Worm (Caenorhabditis elegans) whole organism, young adult: ENCODE results near the gene ZK512.2.
A peak's percentile ranks its signal among the peaks of the same experiment; 100 is the strongest.

Experiments
- B0261.1 ChIP-seq: sonication (generic microtip); optimal IDR thresholded peaks from 2 replicates; lab custom pipeline; 2016; ENCODE audit warnings: mild to moderate bottlenecking, missing genetic modification characterization, moderate library complexity, missing compliant biosample characterization
- B0336.3 ChIP-seq: fragments of 200-800 bp; sonication (Bioruptor generic); IDR thresholded peaks from 2 replicates; pipeline ENCODE4 v1.3.6; 2022; ENCODE audit warnings: missing genetic modification characterization, missing compliant biosample characterization
- F52B5.7 ChIP-seq: sonication (generic microtip); optimal IDR thresholded peaks from 2 replicates; lab custom pipeline; 2016; ENCODE audit warnings: mild to moderate bottlenecking, missing genetic modification characterization, missing compliant biosample characterization
- F57C9.4 ChIP-seq: sonication (generic microtip); optimal IDR thresholded peaks from 2 replicates; lab custom pipeline; 2017; ENCODE audit warnings: mild to moderate bottlenecking, missing genetic modification characterization, missing compliant biosample characterization
- K11D2.4 ChIP-seq: fragments of 200-800 bp; sonication (Bioruptor generic); IDR thresholded peaks from 2 replicates; pipeline ENCODE4 v1.3.6; 2022; ENCODE audit warnings: missing genetic modification reagents, missing genetic modification characterization, missing compliant biosample characterization
- K12H6.12 ChIP-seq: fragments of 200-800 bp; sonication (Bioruptor generic); optimal IDR thresholded peaks from 2 replicates; lab custom pipeline; 2018; ENCODE audit warnings: mild to moderate bottlenecking, missing genetic modification characterization, missing compliant biosample characterization
- T26A5.8 ChIP-seq: sonication (generic microtip); optimal IDR thresholded peaks from 2 replicates; lab custom pipeline; 2016; ENCODE audit warnings: missing genetic modification characterization, missing compliant biosample characterization
- aptf-2 ChIP-seq: fragments of 200-800 bp; sonication (Bioruptor generic); conservative IDR thresholded peaks from 2 replicates; pipeline ENCODE4 v1.3.6; 2022; ENCODE audit warnings: missing genetic modification reagents, missing genetic modification characterization, missing compliant biosample characterization
- atf-7 ChIP-seq: sonication (generic microtip); optimal IDR thresholded peaks from 2 replicates; lab custom pipeline; 2017; ENCODE audit warnings: mild to moderate bottlenecking, missing genetic modification characterization, missing compliant biosample characterization
- bed-2 ChIP-seq: fragments of 200-800 bp; sonication (Bioruptor generic); IDR thresholded peaks from 2 replicates; pipeline ENCODE4 v1.3.6; 2022; ENCODE audit warnings: missing genetic modification reagents, missing genetic modification characterization, missing compliant biosample characterization
- ccch-3 ChIP-seq: fragments of 200-800 bp; sonication (Bioruptor generic); optimal IDR thresholded peaks from 2 replicates; lab custom pipeline; 2018; ENCODE audit warnings: mild to moderate bottlenecking, missing genetic modification characterization, missing compliant biosample characterization
- cebp-1 ChIP-seq, 2 experiments: fragments of 200-800 bp in 1 of 2; sonication (Bioruptor generic) in 1 of 2; sonication (generic microtip) in 1 of 2; IDR thresholded peaks in 1 of 2; optimal IDR thresholded peaks in 1 of 2; 2 replicates each; pipeline versions ENCODE4 v1.3.6 to Lab custom; 2017 to 2022; ENCODE audit warnings: missing compliant biosample characterization in 2 of 2, missing genetic modification characterization in 2 of 2, mild to moderate bottlenecking in 1 of 2, missing genetic modification reagents in 1 of 2, moderate library complexity in 1 of 2
- ceh-100 ChIP-seq: fragments of 200-800 bp; sonication (Bioruptor generic); IDR thresholded peaks from 2 replicates; pipeline ENCODE4 v1.3.6; 2022; ENCODE audit warnings: missing genetic modification reagents, missing genetic modification characterization, missing compliant biosample characterization
- ceh-40 ChIP-seq: fragments of 200-800 bp; sonication (Bioruptor generic); IDR thresholded peaks from 2 replicates; pipeline ENCODE4 v1.3.6; 2022; ENCODE audit warnings: missing genetic modification characterization, missing compliant biosample characterization
- ceh-58 ChIP-seq: fragments of 200-800 bp; sonication (Bioruptor generic); IDR thresholded peaks from 2 replicates; pipeline ENCODE4 v1.3.6; 2022; ENCODE audit warnings: missing genetic modification characterization, missing compliant biosample characterization
- ceh-91 ChIP-seq: fragments of 200-800 bp; sonication (Bioruptor generic); IDR thresholded peaks from 2 replicates; pipeline ENCODE4 v1.3.6; 2022; ENCODE audit warnings: missing genetic modification reagents, missing genetic modification characterization, missing compliant biosample characterization
- die-1 ChIP-seq: sonication (generic microtip); optimal IDR thresholded peaks from 2 replicates; lab custom pipeline; 2016; ENCODE audit warnings: missing genotype, mild to moderate bottlenecking, missing genetic modification characterization, missing compliant biosample characterization
- dox-1 ChIP-seq: fragments of 200-800 bp; sonication (Bioruptor generic); IDR thresholded peaks from 2 replicates; pipeline ENCODE4 v1.3.6; 2022; ENCODE audit warnings: missing genetic modification reagents, missing genetic modification characterization, missing compliant biosample characterization
- egrh-3 ChIP-seq: fragments of 200-800 bp; sonication (Bioruptor generic); IDR thresholded peaks from 2 replicates; pipeline ENCODE4 v1.3.6; 2022; ENCODE audit warnings: missing genetic modification reagents, missing genetic modification characterization, missing compliant biosample characterization
- him-1 ChIP-seq: sonication (generic microtip); optimal IDR thresholded peaks from 2 replicates; lab custom pipeline; 2016; ENCODE audit warnings: missing genotype, missing genetic modification reagents, missing genetic modification characterization, missing compliant biosample characterization
- hsf-1 ChIP-seq: fragments of 200-800 bp; sonication (Bioruptor generic); IDR thresholded peaks from 2 replicates; pipeline ENCODE4 v1.3.6; 2022; ENCODE audit warnings: missing genetic modification reagents, missing genetic modification characterization, missing compliant biosample characterization
- let-526 ChIP-seq: fragments of 200-800 bp; sonication (Bioruptor generic); IDR thresholded peaks from 2 replicates; pipeline ENCODE4 v1.3.6; 2022; ENCODE audit warnings: missing genetic modification reagents, missing genetic modification characterization, missing compliant biosample characterization
- lin-26 ChIP-seq: fragments of 200-800 bp; sonication (Bioruptor generic); IDR thresholded peaks from 2 replicates; pipeline ENCODE4 v1.3.6; 2022; ENCODE audit warnings: missing genetic modification reagents, missing genetic modification characterization, missing compliant biosample characterization
- lin-35 ChIP-seq, 3 experiments: fragments of 150-350 bp in 2 of 3; sonication (generic microtip) in 1 of 3; optimal IDR thresholded peaks; 2 replicates each; lab custom pipeline; 2014 to 2018; ENCODE audit warnings: missing biosample characterization in 3 of 3, missing genetic modification characterization in 3 of 3, missing genetic modification reagents in 3 of 3
- lin-54 ChIP-seq: fragments of 200-800 bp; sonication (Bioruptor generic); optimal IDR thresholded peaks from 2 replicates; lab custom pipeline; 2018; ENCODE audit warnings: mild to moderate bottlenecking, missing genetic modification characterization, missing compliant biosample characterization
- madf-10 ChIP-seq: sonication (generic microtip); optimal IDR thresholded peaks from 2 replicates; lab custom pipeline; 2016; ENCODE audit warnings: mild to moderate bottlenecking, missing genetic modification characterization, missing compliant biosample characterization
- mcd-1 ChIP-seq: fragments of 200-800 bp; sonication (Bioruptor generic); IDR thresholded peaks from 2 replicates; pipeline ENCODE4 v1.3.6; 2022; ENCODE audit warnings: missing genetic modification reagents, missing genetic modification characterization, missing compliant biosample characterization
- nfya-1 ChIP-seq: sonication (generic microtip); optimal IDR thresholded peaks from 2 replicates; lab custom pipeline; 2017; ENCODE audit warnings: antibody characterized with exemption, missing compliant biosample characterization, missing genetic modification characterization, borderline replicate concordance; ENCODE audit not compliant: insufficient read depth
- nfya-2 ChIP-seq: fragments of 200-800 bp; sonication (Bioruptor generic); IDR thresholded peaks from 2 replicates; pipeline ENCODE4 v1.3.6; 2022; ENCODE audit warnings: missing genetic modification reagents, missing genetic modification characterization, missing compliant biosample characterization
- nhr-179 ChIP-seq: sonication (generic microtip); optimal IDR thresholded peaks from 2 replicates; lab custom pipeline; 2016; ENCODE audit warnings: mild to moderate bottlenecking, missing genetic modification characterization, missing compliant biosample characterization
- pha-4 ChIP-seq: fragments of 150-350 bp; sonication (generic microtip); optimal IDR thresholded peaks from 2 replicates; lab custom pipeline; 2014; ENCODE audit warnings: missing biosample characterization, missing genetic modification reagents, missing genetic modification characterization
- rcor-1 ChIP-seq: fragments of 200-800 bp; sonication (Bioruptor generic); IDR thresholded peaks from 2 replicates; pipeline ENCODE4 v1.3.6; 2022; ENCODE audit warnings: missing genetic modification reagents, missing genetic modification characterization, missing compliant biosample characterization
- rec-8 ChIP-seq, 2 experiments: sonication (generic microtip); optimal IDR thresholded peaks; 2 replicates each; lab custom pipeline; 2016; ENCODE audit warnings: mild to moderate bottlenecking in 2 of 2, missing genetic modification characterization in 2 of 2, missing genetic modification reagents in 2 of 2, missing genotype in 2 of 2, missing biosample characterization in 1 of 2, missing compliant biosample characterization in 1 of 2, moderate library complexity in 1 of 2
- snpc-1.3 ChIP-seq: sonication (generic microtip); optimal IDR thresholded peaks from 2 replicates; lab custom pipeline; 2017; ENCODE audit warnings: missing genetic modification characterization, mild to moderate bottlenecking, missing compliant biosample characterization, antibody characterized with exemption, moderate library complexity, missing genotype, missing genetic modification reagents; ENCODE audit not compliant: insufficient read depth
- snpc-3.4 ChIP-seq: sonication (generic microtip); optimal IDR thresholded peaks from 2 replicates; lab custom pipeline; 2017; ENCODE audit warnings: missing genetic modification characterization, mild to moderate bottlenecking, missing compliant biosample characterization, antibody characterized with exemption, moderate library complexity, missing genotype, missing genetic modification reagents
- somi-1 ChIP-seq: fragments of 200-800 bp; sonication (Bioruptor generic); optimal IDR thresholded peaks from 2 replicates; lab custom pipeline; 2018; ENCODE audit warnings: mild to moderate bottlenecking, missing genetic modification characterization, missing compliant biosample characterization
- tlf-1 ChIP-seq: fragments of 200-800 bp; sonication (Bioruptor generic); optimal IDR thresholded peaks from 2 replicates; lab custom pipeline; 2018; ENCODE audit warnings: mild to moderate bottlenecking, missing genetic modification characterization, missing compliant biosample characterization
- unc-130 ChIP-seq: sonication (generic microtip); optimal IDR thresholded peaks from 2 replicates; lab custom pipeline; 2016; ENCODE audit warnings: missing genetic modification reagents, missing genetic modification characterization, missing compliant biosample characterization
- ztf-28 ChIP-seq: fragments of 200-800 bp; sonication (Bioruptor generic); IDR thresholded peaks from 2 replicates; pipeline ENCODE4 v1.3.6; 2022; ENCODE audit warnings: missing genetic modification reagents, missing genetic modification characterization, missing compliant biosample characterization

Gene ZK512.2

DNA sequence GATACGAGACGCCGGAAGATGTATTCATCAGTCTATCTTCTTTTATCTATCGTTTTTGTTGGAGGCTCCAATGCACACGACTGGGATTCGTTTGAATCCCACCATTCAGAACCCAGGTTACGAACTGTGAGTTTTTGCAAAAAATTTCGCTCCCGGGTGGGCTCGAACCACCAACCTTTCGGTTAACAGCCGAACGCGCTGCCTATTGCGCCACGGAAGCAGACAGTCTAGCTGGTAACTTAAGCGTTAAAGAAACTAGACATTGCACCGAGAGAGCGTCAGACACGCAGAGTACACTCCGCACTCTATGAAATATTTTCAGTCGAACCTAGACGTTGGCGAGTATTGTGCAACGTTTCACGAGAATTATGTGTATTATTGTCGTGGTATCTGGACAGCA, 40.5 kb downstream of the ZK512.2 start (continued):
- TF ChIP-seq madf-10 (tag; lab: Kevin White, UChicago) (no peak), ceh-58 (no peak), tlf-1 (GFP tag; lab: Kevin White, UChicago) (peak; percentile 27), nfya-1 (no peak), atf-7 (tag; lab: Kevin White, UChicago) (no peak), nhr-179 (tag; lab: Kevin White, UChicago) (no peak), hsf-1 (GFP tag; lab: Robert Waterston, UW) (peak; percentile 9; the same call in 1 of the 2 replicates), rcor-1 (GFP tag; lab: Robert Waterston, UW) (peak; percentile 68), snpc-1.3 (peak; percentile 29), aptf-2 (GFP tag; lab: Robert Waterston, UW) (peak; percentile 69; the same call in 1 of the 2 replicates), lin-35 (GFP tag; optimal IDR thresholded peaks at IDR 0.05; lab: Kevin White, UChicago) (no peak), egrh-3 (GFP tag; lab: Robert Waterston, UW) (peak; percentile 46; the same call in 1 of the 2 replicates), ccch-3 (GFP tag; lab: Kevin White, UChicago) (no peak), K11D2.4 (no peak), mcd-1 (peak; percentile 72), somi-1 (GFP tag; lab: Kevin White, UChicago) (peak; percentile 24), let-526 (GFP tag; lab: Robert Waterston, UW) (peak; percentile 76; the same call in 1 of the 2 replicates), T26A5.8 (tag; lab: Kevin White, UChicago) (no peak), ceh-40 (GFP tag; lab: Robert Waterston, UW) (no peak), ceh-100 (no peak; the same call in 1 of the 2 replicates), F52B5.7 (tag; lab: Kevin White, UChicago) (peak; percentile 74), B0336.3 (GFP tag; lab: Robert Waterston, UW) (peak; percentile 62), nfya-2 (GFP tag; lab: Robert Waterston, UW) (no peak), F57C9.4 (tag; lab: Kevin White, UChicago) (no peak), ztf-28 (GFP tag; lab: Robert Waterston, UW) (no peak), B0261.1 (tag; lab: Kevin White, UChicago) (peak; percentile 84), dox-1 (peak; percentile 81), K12H6.12 (tag; lab: Kevin White, UChicago) (peak; percentile 36), pha-4 (tag; lab: Kevin White, UChicago) (no peak), lin-54 (peak; percentile 54), him-1 (tag; lab: Kevin White, UChicago) (peak; percentile 92), unc-130 (GFP tag; lab: Kevin White, UChicago) (no peak), bed-2 (no peak), cebp-1 (GFP tag; IDR thresholded peaks at IDR 0.05; lab: Robert Waterston, UW) (no peak), cebp-1 (tag; optimal IDR thresholded peaks at IDR 0.05; lab: Kevin White, UChicago) (no peak), lin-26 (GFP tag; lab: Robert Waterston, UW) (peak; percentile 92), snpc-3.4 (tag; lab: Kevin White, UChicago) (peak; percentile 30), die-1 (tag; lab: Kevin White, UChicago) (peak; percentile 86), rec-8 (tag; optimal IDR thresholded peaks at IDR 0.05; lab: Kevin White, UChicago) (peak; percentile 31 to 81), ceh-91 (GFP tag; lab: Robert Waterston, UW) (peak; percentile 52)
